Worm (Caenorhabditis elegans) whole organism, L1 larva: Measurements from ENCODE around the gene H20E11.1.

Experiments used
- C16A3.4 ChIP-seq: fragments of 150-350 bp; optimal IDR thresholded peaks from 2 replicates; lab custom pipeline; 2014; ENCODE audit warnings: missing biosample characterization, missing genetic modification characterization
- F16B12.6 ChIP-seq: fragments of 150-350 bp; optimal IDR thresholded peaks from 2 replicates; lab custom pipeline; 2014; ENCODE audit warnings: missing biosample characterization, missing genetic modification characterization
- Y116A8C.19 ChIP-seq: sonication (generic microtip); optimal IDR thresholded peaks from 2 replicates; lab custom pipeline; 2016; ENCODE audit warnings: missing compliant biosample characterization, missing genetic modification characterization, borderline replicate concordance
- alr-1 ChIP-seq: fragments of 200-800 bp; sonication (Bioruptor generic); optimal IDR thresholded peaks from 2 replicates; lab custom pipeline; 2018; ENCODE audit warnings: borderline replicate concordance, mild to moderate bottlenecking, missing genetic modification characterization, missing compliant biosample characterization
- aly-2 ChIP-seq: fragments of 150-350 bp; optimal IDR thresholded peaks from 2 replicates; lab custom pipeline; 2014; ENCODE audit warnings: missing biosample characterization, missing genetic modification characterization
- ama-1 ChIP-seq: fragments of 150-350 bp; optimal IDR thresholded peaks from 2 replicates; lab custom pipeline; 2014
- blmp-1 ChIP-seq: fragments of 150-350 bp; optimal IDR thresholded peaks from 2 replicates; lab custom pipeline; 2014; ENCODE audit warnings: missing biosample characterization, missing genetic modification characterization
- ceh-8 ChIP-seq: fragments of 200-800 bp; sonication (Bioruptor generic); optimal IDR thresholded peaks from 2 replicates; lab custom pipeline; 2018; ENCODE audit warnings: mild to moderate bottlenecking, missing genetic modification characterization, moderate library complexity, missing compliant biosample characterization
- ceh-82 ChIP-seq, 3 experiments: fragments of 150-350 bp in 1 of 3; sonication (generic microtip) in 2 of 3; optimal IDR thresholded peaks; 2 replicates each; lab custom pipeline; 2014 to 2017; ENCODE audit warnings: missing biosample characterization in 3 of 3, missing genetic modification characterization in 3 of 3
- ceh-90 ChIP-seq: sonication (generic microtip); optimal IDR thresholded peaks from 2 replicates; lab custom pipeline; 2016; ENCODE audit warnings: missing genetic modification characterization, missing compliant biosample characterization
- ces-1 ChIP-seq: fragments of 150-350 bp; optimal IDR thresholded peaks from 2 replicates; lab custom pipeline; 2014; ENCODE audit warnings: missing biosample characterization, missing genetic modification reagents, missing genetic modification characterization
- dsc-1 ChIP-seq: sonication (generic microtip); optimal IDR thresholded peaks from 2 replicates; lab custom pipeline; 2016; ENCODE audit warnings: mild to moderate bottlenecking, missing genetic modification characterization, missing compliant biosample characterization
- egl-13 ChIP-seq: sonication (generic microtip); optimal IDR thresholded peaks from 2 replicates; lab custom pipeline; 2016; ENCODE audit warnings: missing genotype, missing genetic modification reagents, missing genetic modification characterization, missing compliant biosample characterization
- elt-2 ChIP-seq: sonication (generic microtip); optimal IDR thresholded peaks from 2 replicates; lab custom pipeline; 2016; ENCODE audit warnings: missing genetic modification characterization, mild to moderate bottlenecking, inconsistent platforms, missing compliant biosample characterization, missing genetic modification reagents
- elt-3 ChIP-seq, 6 experiments: fragments of 150-350 bp in 1 of 6; sonication (generic microtip); optimal IDR thresholded peaks; 2 replicates each; lab custom pipeline; 2017 to 2018; ENCODE audit warnings: missing biosample characterization in 6 of 6, missing genetic modification characterization in 6 of 6, inconsistent platforms in 1 of 6
- fkh-8 ChIP-seq: sonication (generic microtip); optimal IDR thresholded peaks from 2 replicates; lab custom pipeline; 2016; ENCODE audit warnings: mild to moderate bottlenecking, missing genetic modification characterization, missing compliant biosample characterization
- grh-1 ChIP-seq: fragments of 200-800 bp; sonication (Bioruptor generic); IDR thresholded peaks from 2 replicates; pipeline ENCODE4 v1.3.6; 2022; ENCODE audit warnings: missing genetic modification reagents, missing genetic modification characterization, missing compliant biosample characterization
- hlh-17 ChIP-seq: fragments of 200-800 bp; sonication (Bioruptor generic); optimal IDR thresholded peaks from 2 replicates; lab custom pipeline; 2018; ENCODE audit warnings: missing genetic modification characterization, mild to moderate bottlenecking, missing compliant biosample characterization, moderate library complexity, borderline replicate concordance
- hlh-4 ChIP-seq: sonication (generic microtip); optimal IDR thresholded peaks from 2 replicates; lab custom pipeline; 2016; ENCODE audit warnings: mild to moderate bottlenecking, missing genetic modification characterization, missing compliant biosample characterization
- hpl-2 ChIP-seq: fragments of 150-350 bp; optimal IDR thresholded peaks from 2 replicates; lab custom pipeline; 2014; ENCODE audit warnings: missing biosample characterization, missing genetic modification reagents, missing genetic modification characterization
- isw-1 ChIP-seq: fragments of 200-800 bp; sonication (Bioruptor generic); IDR thresholded peaks from 2 replicates; pipeline ENCODE4 v1.3.6; 2022; ENCODE audit warnings: missing genetic modification characterization, missing compliant biosample characterization
- lin-13 ChIP-seq: fragments of 150-350 bp; optimal IDR thresholded peaks from 2 replicates; lab custom pipeline; 2014; ENCODE audit warnings: missing biosample characterization, missing genetic modification reagents, missing genetic modification characterization
- lin-15B ChIP-seq: fragments of 150-350 bp; sonication (generic microtip); optimal IDR thresholded peaks from 3 replicates; lab custom pipeline; 2014; ENCODE audit warnings: missing biosample characterization, missing genetic modification characterization
- lin-35 ChIP-seq, 2 experiments: fragments of 150-350 bp; optimal IDR thresholded peaks; 2 replicates each; lab custom pipeline; 2014; ENCODE audit warnings: missing biosample characterization in 2 of 2, missing genetic modification characterization in 2 of 2, missing genetic modification reagents in 2 of 2
- lin-39 ChIP-seq: fragments of 150-350 bp; optimal IDR thresholded peaks from 2 replicates; lab custom pipeline; 2014; ENCODE audit warnings: missing biosample characterization, missing genetic modification reagents, missing genetic modification characterization
- lsy-2 ChIP-seq, 2 experiments: fragments of 150-350 bp; optimal IDR thresholded peaks; 2 replicates each; lab custom pipeline; 2014; ENCODE audit warnings: missing biosample characterization in 2 of 2, missing genetic modification characterization in 2 of 2
- mdl-1 ChIP-seq, 2 experiments: fragments of 150-350 bp; optimal IDR thresholded peaks; 2 replicates each; lab custom pipeline; 2014 to 2017; ENCODE audit warnings: missing biosample characterization in 2 of 2, missing genetic modification characterization in 2 of 2, inconsistent platforms in 1 of 2
- mep-1 ChIP-seq: fragments of 150-350 bp; optimal IDR thresholded peaks from 2 replicates; lab custom pipeline; 2014; ENCODE audit warnings: missing biosample characterization, missing genetic modification characterization
- nhr-12 ChIP-seq: sonication (generic microtip); optimal IDR thresholded peaks from 2 replicates; lab custom pipeline; 2017; ENCODE audit warnings: missing biosample characterization, missing genetic modification characterization
- nhr-20 ChIP-seq: sonication (generic microtip); optimal IDR thresholded peaks from 2 replicates; lab custom pipeline; 2016; ENCODE audit warnings: mild to moderate bottlenecking, missing genetic modification characterization, missing compliant biosample characterization
- nhr-28 ChIP-seq: fragments of 150-350 bp; optimal IDR thresholded peaks from 2 replicates; lab custom pipeline; 2014; ENCODE audit warnings: missing biosample characterization, missing genetic modification characterization
- nhr-71 ChIP-seq: sonication (generic microtip); optimal IDR thresholded peaks from 2 replicates; lab custom pipeline; 2016; ENCODE audit warnings: mild to moderate bottlenecking, missing genetic modification characterization, moderate library complexity, missing compliant biosample characterization
- nhr-76 ChIP-seq: sonication (generic microtip); optimal IDR thresholded peaks from 2 replicates; lab custom pipeline; 2017; ENCODE audit warnings: missing biosample characterization, missing genetic modification characterization
- nhr-77 ChIP-seq: fragments of 150-350 bp; optimal IDR thresholded peaks from 2 replicates; lab custom pipeline; 2014; ENCODE audit warnings: missing biosample characterization, missing genetic modification characterization
- nhr-84 ChIP-seq: sonication (generic microtip); optimal IDR thresholded peaks from 2 replicates; lab custom pipeline; 2017; ENCODE audit warnings: missing biosample characterization, missing genetic modification characterization
- rnt-1 ChIP-seq: sonication (generic microtip); optimal IDR thresholded peaks from 2 replicates; lab custom pipeline; 2016; ENCODE audit warnings: mild to moderate bottlenecking, missing genetic modification characterization, moderate library complexity, missing compliant biosample characterization
- skn-1 ChIP-seq: fragments of 150-350 bp; optimal IDR thresholded peaks from 2 replicates; lab custom pipeline; 2014; ENCODE audit warnings: missing biosample characterization, missing genetic modification characterization
- snpc-4 ChIP-seq: fragments of 150-350 bp; optimal IDR thresholded peaks from 2 replicates; lab custom pipeline; 2014; ENCODE audit warnings: missing biosample characterization, missing genetic modification characterization
- snu-23 ChIP-seq: sonication (generic microtip); optimal IDR thresholded peaks from 2 replicates; lab custom pipeline; 2016; ENCODE audit warnings: missing genetic modification characterization, missing compliant biosample characterization
- sox-4 ChIP-seq: sonication (generic microtip); optimal IDR thresholded peaks from 2 replicates; lab custom pipeline; 2016; ENCODE audit warnings: missing genetic modification characterization, missing compliant biosample characterization
- sup-37 ChIP-seq: fragments of 200-800 bp; sonication (Bioruptor generic); optimal IDR thresholded peaks from 2 replicates; lab custom pipeline; 2018; ENCODE audit warnings: mild to moderate bottlenecking, missing genetic modification characterization, missing compliant biosample characterization
- swsn-7 ChIP-seq: sonication (generic microtip); optimal IDR thresholded peaks from 2 replicates; lab custom pipeline; 2016; ENCODE audit warnings: missing genetic modification characterization, missing compliant biosample characterization
- tbx-2 ChIP-seq: sonication (generic microtip); optimal IDR thresholded peaks from 2 replicates; lab custom pipeline; 2016; ENCODE audit warnings: missing genetic modification characterization, missing compliant biosample characterization
- tlp-1 ChIP-seq: fragments of 150-350 bp; optimal IDR thresholded peaks from 2 replicates; lab custom pipeline; 2014; ENCODE audit warnings: missing biosample characterization, missing genetic modification characterization
- unc-130 ChIP-seq: fragments of 150-350 bp; optimal IDR thresholded peaks from 2 replicates; lab custom pipeline; 2017; ENCODE audit warnings: missing biosample characterization, missing genetic modification characterization, inconsistent platforms
- unc-86 ChIP-seq: sonication (generic microtip); optimal IDR thresholded peaks from 2 replicates; lab custom pipeline; 2016; ENCODE audit warnings: missing genetic modification characterization, missing compliant biosample characterization
- unc-98 ChIP-seq: fragments of 200-800 bp; sonication (Bioruptor generic); IDR thresholded peaks from 2 replicates; pipeline ENCODE4 v1.3.6; 2022; ENCODE audit warnings: missing genetic modification characterization, missing compliant biosample characterization
- vab-15 ChIP-seq: sonication (generic microtip); optimal IDR thresholded peaks from 2 replicates; lab custom pipeline; 2017; ENCODE audit warnings: missing genotype, mild to moderate bottlenecking, missing genetic modification characterization, missing compliant biosample characterization
- zip-4 ChIP-seq: fragments of 200-800 bp; sonication (Bioruptor generic); optimal IDR thresholded peaks from 2 replicates; lab custom pipeline; 2018; ENCODE audit warnings: mild to moderate bottlenecking, missing genetic modification characterization, moderate library complexity, missing compliant biosample characterization
- ztf-4 ChIP-seq: fragments of 150-350 bp; optimal IDR thresholded peaks from 2 replicates; lab custom pipeline; 2014; ENCODE audit warnings: missing biosample characterization, missing genetic modification characterization

Gene H20E11.1

ce11 chrIV:6839091-6839522, 9.2 kb downstream of the H20E11.1 start (continued):
- peak; percentile 56 for TF ChIP-seq ztf-4 (tag; lab: Kevin White, UChicago)
- peak; percentile 90 for TF ChIP-seq snu-23 (GFP tag; lab: Kevin White, UChicago)
- TF ChIP-seq nhr-12 (tag; lab: Kevin White, UChicago): no peak
- TF ChIP-seq hpl-2: no peak
- TF ChIP-seq ceh-8: peak; percentile 19
- TF ChIP-seq nhr-71 (tag; lab: Kevin White, UChicago): peak; percentile 96
- TF ChIP-seq sup-37 (GFP tag; lab: Kevin White, UChicago): peak; percentile 33
- TF ChIP-seq lin-39 (tag; lab: Kevin White, UChicago): peak; percentile 61
- TF ChIP-seq lin-15B (tag; lab: Kevin White, UChicago): no peak
- peak; percentile 58 for TF ChIP-seq lin-13 (GFP tag; lab: Kevin White, UChicago)
- TF ChIP-seq rnt-1: peak; percentile 88
- TF ChIP-seq nhr-76 (tag; lab: Kevin White, UChicago): no peak
- no peak for TF ChIP-seq nhr-28 (tag; lab: Kevin White, UChicago)
- TF ChIP-seq fkh-8 (tag; lab: Kevin White, UChicago): peak; percentile 89
- no peak for TF ChIP-seq ama-1
- peak; percentile 75 for TF ChIP-seq nhr-77
- TF ChIP-seq mep-1: peak; percentile 59
- peak; percentile 67 to 78 (median 77) for TF ChIP-seq ceh-82 (tag; optimal IDR thresholded peaks at IDR 0.05; lab: Kevin White, UChicago)

- TF ChIP-seq vab-15 (tag; lab: Kevin White, UChicago) (no peak), ztf-4 (tag; lab: Kevin White, UChicago) (no peak), elt-2 (tag; lab: Kevin White, UChicago) (peak; percentile 67), tbx-2 (tag; lab: Kevin White, UChicago) (no peak), lsy-2 (tag; optimal IDR thresholded peaks at IDR 0.05; lab: Kevin White, UChicago) (no peak), C16A3.4 (tag; lab: Kevin White, UChicago) (no peak), tlp-1 (no peak), nhr-77 (no peak), blmp-1 (tag; lab: Kevin White, UChicago) (peak; percentile 88), unc-98 (GFP tag; lab: Robert Waterston, UW) (no peak), ceh-8 (no peak), grh-1 (GFP tag; lab: Robert Waterston, UW) (no peak), lin-15B (tag; lab: Kevin White, UChicago) (no peak), hlh-4 (tag; lab: Kevin White, UChicago) (no peak), skn-1 (tag; lab: Kevin White, UChicago) (no peak), nhr-76 (tag; lab: Kevin White, UChicago) (no peak), ces-1 (GFP tag; lab: Kevin White, UChicago) (no peak), Y116A8C.19 (tag; lab: Kevin White, UChicago) (no peak), mdl-1 (tag; optimal IDR thresholded peaks at IDR 0.05; lab: Kevin White, UChicago) (no peak), hpl-2 (no peak), nhr-84 (tag; lab: Kevin White, UChicago) (no peak), snpc-4 (tag; lab: Kevin White, UChicago) (no peak), dsc-1 (tag; lab: Kevin White, UChicago) (peak; percentile 61), ceh-90 (tag; lab: Kevin White, UChicago) (no peak), F16B12.6 (tag; lab: Kevin White, UChicago) (no peak), alr-1 (tag; lab: Kevin White, UChicago) (no peak), zip-4 (GFP tag; lab: Kevin White, UChicago) (no peak), hlh-17 (no peak), sox-4 (tag; lab: Kevin White, UChicago) (no peak), swsn-7 (tag; lab: Kevin White, UChicago) (no peak), egl-13 (tag; lab: Kevin White, UChicago) (no peak), isw-1 (GFP tag; lab: Robert Waterston, UW) (no peak), unc-86 (no peak), unc-130 (tag; lab: Kevin White, UChicago) (no peak), lin-35 (GFP tag; optimal IDR thresholded peaks at IDR 0.05; lab: Kevin White, UChicago) (peak in 1 of 2 experiments; percentile 39), mep-1 (peak; percentile 25), sup-37 (GFP tag; lab: Kevin White, UChicago) (no peak), elt-3 (tag; optimal IDR thresholded peaks at IDR 0.05; lab: Kevin White, UChicago) (peak in 1 of 6 experiments; percentile 76), aly-2 (no peak), lin-13 (GFP tag; lab: Kevin White, UChicago) (no peak), lin-39 (tag; lab: Kevin White, UChicago) (no peak), nhr-20 (tag; lab: Kevin White, UChicago) (peak; percentile 27)
Measured at ce11 chrIV:6841562-6842282, 11.8 kb downstream of the H20E11.1 start.
